Worm (Caenorhabditis elegans) whole organism, young adult: ENCODE data around the gene F37C4.6.

ENCODE experiments used
- Y79H2A.3 ChIP-seq: fragments of 200-800 bp; sonication (Bioruptor generic); conservative IDR thresholded peaks from 2 replicates; pipeline ENCODE4 v1.3.6; 2022; ENCODE audit warnings: missing genetic modification reagents, missing genetic modification characterization, missing compliant biosample characterization
- cebp-1 ChIP-seq, 2 experiments: fragments of 200-800 bp in 1 of 2; sonication (Bioruptor generic) in 1 of 2; sonication (generic microtip) in 1 of 2; IDR thresholded peaks in 1 of 2; optimal IDR thresholded peaks in 1 of 2; 2 replicates each; pipeline versions ENCODE4 v1.3.6 to Lab custom; 2017 to 2022; ENCODE audit warnings: missing compliant biosample characterization in 2 of 2, missing genetic modification characterization in 2 of 2, mild to moderate bottlenecking in 1 of 2, missing genetic modification reagents in 1 of 2, moderate library complexity in 1 of 2

ce11 chrIV:3902955-3903354 lies 24.8 kb upstream of the F37C4.6 start, which contains the start of gene F56D6.6:
- TF ChIP-seq cebp-1 (GFP tag; IDR thresholded peaks at IDR 0.05; lab: Robert Waterston, UW) (no peak), cebp-1 (tag; optimal IDR thresholded peaks at IDR 0.05; lab: Kevin White, UChicago) (no peak), Y79H2A.3 (GFP tag; lab: Robert Waterston, UW) (no peak)
